Fruit fly (Drosophila melanogaster): ENCODE data around the gene CG17129.
A peak's percentile ranks its signal among the peaks of the same experiment; 100 is the strongest.

Gene CG17129

dm6 chr3L:636434-636833 lies 43.7 kb downstream of the CG17129 start:
- TF ChIP-seq br (GFP tag; optimal IDR thresholded peaks at IDR 0.05) = peak; percentile 24
- peak; percentile 27 for TF ChIP-seq ey (GFP tag; optimal IDR thresholded peaks at IDR 0.05)
- TF ChIP-seq foxo (GFP tag; optimal IDR thresholded peaks at IDR 0.05) = peak in 1 of 2 experiments; percentile 36
- TF ChIP-seq h (GFP tag; optimal IDR thresholded peaks at IDR 0.05) = peak; percentile 10
- TF ChIP-seq fru (GFP tag; optimal IDR thresholded peaks at IDR 0.05) = peak; percentile 34
- TF ChIP-seq Hnf4 (GFP tag; optimal IDR thresholded peaks at IDR 0.05) = no peak
- no peak for TF ChIP-seq Dfd (GFP tag; optimal IDR thresholded peaks at IDR 0.05)
- peak; percentile 3 for TF ChIP-seq OdsH (GFP tag; optimal IDR thresholded peaks at IDR 0.05)
- no peak for TF ChIP-seq Jra (GFP tag; optimal IDR thresholded peaks at IDR 0.05)
- no peak for TF ChIP-seq sv (GFP tag; optimal IDR thresholded peaks at IDR 0.05)
- TF ChIP-seq rgr (GFP tag; optimal IDR thresholded peaks at IDR 0.05) = peak; percentile 30
- no peak for TF ChIP-seq Mio (GFP tag; optimal IDR thresholded peaks at IDR 0.05)
- TF ChIP-seq Sp1 (GFP tag; optimal IDR thresholded peaks at IDR 0.05) = no peak

DNA sequence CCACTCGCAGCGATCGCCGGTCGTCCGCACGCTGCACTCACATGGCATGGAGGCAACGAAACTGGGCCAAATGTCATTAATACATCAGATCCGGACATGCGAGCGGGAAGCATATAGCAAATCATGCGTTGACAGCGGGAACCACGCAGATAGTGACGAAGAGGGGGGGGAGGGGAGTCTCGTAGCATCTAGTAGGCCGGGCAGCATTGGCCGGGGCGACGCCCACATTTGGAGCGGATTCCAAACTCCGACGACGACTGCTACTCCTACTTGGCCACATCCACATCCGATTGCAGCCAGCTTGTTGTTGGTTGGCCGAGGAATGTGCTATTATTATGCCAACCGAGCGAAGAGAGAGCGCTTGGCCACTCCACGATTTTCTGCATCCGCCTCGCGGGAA lies 44.6 kb downstream of the CG17129 start:
- TF ChIP-seq CG32264 (GFP tag; optimal IDR thresholded peaks at IDR 0.05) (no peak), Abd-B (GFP tag; optimal IDR thresholded peaks at IDR 0.05) (no peak), GATAd (GFP tag; optimal IDR thresholded peaks at IDR 0.05) (no peak), OdsH (GFP tag; optimal IDR thresholded peaks at IDR 0.05) (no peak), lola (GFP tag; optimal IDR thresholded peaks at IDR 0.05) (no peak), Dif (GFP tag; optimal IDR thresholded peaks at IDR 0.05; ENCODE audit: partially characterized antibody) (no peak), rgr (GFP tag; optimal IDR thresholded peaks at IDR 0.05) (no peak), br (GFP tag; optimal IDR thresholded peaks at IDR 0.05) (no peak), ey (GFP tag; optimal IDR thresholded peaks at IDR 0.05) (no peak), Jra (GFP tag; optimal IDR thresholded peaks at IDR 0.05) (no peak)

DNA sequence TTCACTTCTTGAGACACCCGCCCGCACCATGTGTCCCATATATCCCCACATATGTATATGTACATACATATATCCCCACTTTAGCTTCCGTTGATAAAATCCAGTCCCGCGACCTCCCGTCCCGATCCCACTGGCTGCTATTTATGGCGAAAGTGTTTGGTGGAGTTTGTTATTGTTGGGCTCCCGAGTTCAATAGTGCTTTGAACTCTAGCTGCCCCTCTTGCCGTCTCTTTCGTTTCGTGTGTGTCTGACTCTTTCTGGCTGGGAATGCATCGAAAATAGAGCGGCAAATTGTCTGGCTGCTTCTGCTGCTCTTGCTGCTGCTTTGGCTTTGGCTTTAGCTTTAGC lies 45.1 kb downstream of the CG17129 start:
- TF ChIP-seq Sp1 (GFP tag; optimal IDR thresholded peaks at IDR 0.05) (no peak), jim (GFP tag; optimal IDR thresholded peaks at IDR 0.05) (no peak), N (GFP tag; optimal IDR thresholded peaks at IDR 0.05) (no peak)

DNA sequence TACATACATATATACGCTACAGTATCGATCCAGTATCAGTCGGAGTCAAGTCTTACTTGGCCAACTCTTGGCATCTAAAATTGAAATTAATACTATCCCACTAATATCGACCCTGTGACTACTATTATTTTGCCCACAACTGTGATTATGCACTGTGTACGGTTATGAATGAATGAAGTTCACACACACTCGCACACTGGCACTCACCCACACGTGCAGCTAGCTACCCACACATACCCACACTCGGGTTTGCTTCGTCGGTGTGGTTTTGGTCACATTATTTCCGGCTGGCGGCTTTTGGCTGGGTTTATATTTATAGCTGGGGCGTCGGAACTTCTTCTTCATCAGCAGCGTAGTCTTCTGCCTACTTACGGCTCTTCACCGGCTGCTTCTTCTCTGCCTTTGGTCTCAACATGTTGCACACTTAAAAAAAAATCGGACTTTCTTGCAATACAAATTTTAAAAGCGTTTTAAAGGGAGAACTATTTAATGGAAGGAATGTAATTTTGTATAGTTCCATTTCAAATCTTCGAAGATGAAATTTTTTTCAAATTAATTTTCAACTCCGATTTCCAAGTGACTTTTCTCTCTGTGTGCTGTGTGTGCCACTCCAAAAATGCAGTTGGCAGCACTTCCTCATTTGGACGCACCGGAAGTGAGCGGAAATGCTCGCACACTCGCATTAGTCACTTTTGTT lies 45.7 kb downstream of the CG17129 start:
- TF ChIP-seq dsf (GFP tag; optimal IDR thresholded peaks at IDR 0.05; ENCODE audit: borderline replicate concordance) = no peak
- peak; percentile 16 for TF ChIP-seq brk (GFP tag; optimal IDR thresholded peaks at IDR 0.05)
- no peak for TF ChIP-seq lola (GFP tag; optimal IDR thresholded peaks at IDR 0.05)
- TF ChIP-seq Rel (GFP tag; optimal IDR thresholded peaks at IDR 0.05) = no peak
- no peak for TF ChIP-seq Rel (tag; optimal IDR thresholded peaks at IDR 0.05)
- TF ChIP-seq Jra (GFP tag; optimal IDR thresholded peaks at IDR 0.05) = peak; percentile 30
- no peak for TF ChIP-seq sage (GFP tag; optimal IDR thresholded peaks at IDR 0.05)
- peak; percentile 73 for TF ChIP-seq br (GFP tag; optimal IDR thresholded peaks at IDR 0.05)
- TF ChIP-seq Abd-B (GFP tag; optimal IDR thresholded peaks at IDR 0.05) = no peak
- peak; percentile 78 for TF ChIP-seq sv (GFP tag; optimal IDR thresholded peaks at IDR 0.05)
- TF ChIP-seq CG32264 (GFP tag; optimal IDR thresholded peaks at IDR 0.05) = peak; percentile 22
- no peak for TF ChIP-seq N (GFP tag; optimal IDR thresholded peaks at IDR 0.05)
- no peak for TF ChIP-seq Mio (GFP tag; optimal IDR thresholded peaks at IDR 0.05)
- TF ChIP-seq jim (GFP tag; optimal IDR thresholded peaks at IDR 0.05) = no peak
- peak; percentile 68 for TF ChIP-seq OdsH (GFP tag; optimal IDR thresholded peaks at IDR 0.05)
- no peak for TF ChIP-seq Vsx2 (GFP tag; optimal IDR thresholded peaks at IDR 0.05; ENCODE audit: partially characterized antibody)
- peak; percentile 46 for TF ChIP-seq woc (GFP tag; optimal IDR thresholded peaks at IDR 0.05)
- peak; percentile 24 for TF ChIP-seq dmrt93B (GFP tag; optimal IDR thresholded peaks at IDR 0.05)
- TF ChIP-seq fru (GFP tag; optimal IDR thresholded peaks at IDR 0.05) = peak; percentile 75
- TF ChIP-seq tai (GFP tag; optimal IDR thresholded peaks at IDR 0.05) = no peak
- no peak for TF ChIP-seq pan (optimal IDR thresholded peaks at IDR 0.05)
- peak; percentile 52 for TF ChIP-seq psq (GFP tag; optimal IDR thresholded peaks at IDR 0.05)
- TF ChIP-seq Hnf4 (GFP tag; optimal IDR thresholded peaks at IDR 0.05) = peak; percentile 63
- TF ChIP-seq GATAd (GFP tag; optimal IDR thresholded peaks at IDR 0.05) = no peak
- TF ChIP-seq Hr78 (GFP tag; optimal IDR thresholded peaks at IDR 0.05) = no peak
- peak; percentile 69 for TF ChIP-seq Sp1 (GFP tag; optimal IDR thresholded peaks at IDR 0.05)
- TF ChIP-seq Dif (GFP tag; optimal IDR thresholded peaks at IDR 0.05; ENCODE audit: partially characterized antibody) = no peak
- no peak for TF ChIP-seq CG9705 (GFP tag; optimal IDR thresholded peaks at IDR 0.05)
- peak; percentile 74 for TF ChIP-seq rgr (GFP tag; optimal IDR thresholded peaks at IDR 0.05)
- peak; percentile 64 for TF ChIP-seq HLH106 (tag; optimal IDR thresholded peaks at IDR 0.05)
- TF ChIP-seq CrebA (GFP tag; optimal IDR thresholded peaks at IDR 0.05; ENCODE audit: borderline replicate concordance) = no peak
- no peak for TF ChIP-seq Dfd (GFP tag; optimal IDR thresholded peaks at IDR 0.05)
- peak; percentile 73 for TF ChIP-seq ey (GFP tag; optimal IDR thresholded peaks at IDR 0.05)
- no peak for TF ChIP-seq Myc (optimal IDR thresholded peaks at IDR 0.05)
- no peak for TF ChIP-seq usp (GFP tag; optimal IDR thresholded peaks at IDR 0.05)
- TF ChIP-seq dl (GFP tag; optimal IDR thresholded peaks at IDR 0.05; ENCODE audit: insufficient read depth in 1 of 2, partially characterized antibody in 2 of 2) = no peak
- no peak for TF ChIP-seq Hr83 (GFP tag; optimal IDR thresholded peaks at IDR 0.05; ENCODE audit: poor library complexity, severe bottlenecking)
- TF ChIP-seq foxo (GFP tag; optimal IDR thresholded peaks at IDR 0.05) = peak in 1 of 2 experiments; percentile 72
- TF ChIP-seq h (GFP tag; optimal IDR thresholded peaks at IDR 0.05) = peak; percentile 73
